Worm (Caenorhabditis elegans): ENCODE results near the gene F40F8.1.

DNA sequence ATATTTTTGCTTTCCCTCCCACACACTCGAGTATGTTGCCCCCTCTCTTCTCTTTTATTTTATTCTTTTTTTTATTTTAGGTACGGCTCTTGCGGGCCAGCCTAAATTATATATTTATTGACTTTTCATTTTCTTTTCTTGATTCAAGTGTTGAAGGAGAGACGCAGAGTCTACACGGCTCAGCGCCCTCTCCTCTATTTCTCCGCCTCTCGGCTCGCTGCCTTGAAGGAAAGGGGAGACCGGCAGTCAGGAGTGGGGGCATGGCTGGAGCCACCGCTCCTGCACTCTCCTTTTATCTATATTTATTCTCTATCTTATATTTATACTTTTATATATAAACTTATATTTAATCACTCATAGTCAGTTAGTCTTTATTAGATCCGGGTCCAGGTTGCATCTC is 39.0 kb downstream of the F40F8.1 start:
- TF ChIP-seq dao-5 (tag; optimal IDR thresholded peaks at IDR 0.05) (no peak), him-1 (tag; optimal IDR thresholded peaks at IDR 0.05) (no peak), W03F9.2 (tag; optimal IDR thresholded peaks at IDR 0.05) (no peak)

All from whole organism, L4/young adult.